Worm (Caenorhabditis elegans) whole organism, young adult: ENCODE results near the gene elf-1.
A peak's percentile ranks its signal among the peaks of the same experiment; 100 is the strongest.

Source experiments
- B0019.2 ChIP-seq: fragments of 200-800 bp; sonication (Bioruptor generic); conservative IDR thresholded peaks from 2 replicates; pipeline ENCODE4 v1.3.6; 2022; ENCODE audit warnings: missing genetic modification reagents, missing genetic modification characterization, missing compliant biosample characterization
- B0035.1 ChIP-seq: sonication (generic microtip); optimal IDR thresholded peaks from 2 replicates; lab custom pipeline; 2016; ENCODE audit warnings: missing genetic modification characterization, mild to moderate bottlenecking, missing compliant biosample characterization, missing genotype, missing genetic modification reagents
- B0336.3 ChIP-seq: fragments of 200-800 bp; sonication (Bioruptor generic); IDR thresholded peaks from 2 replicates; pipeline ENCODE4 v1.3.6; 2022; ENCODE audit warnings: missing genetic modification characterization, missing compliant biosample characterization
- C06A6.2 ChIP-seq: fragments of 200-800 bp; sonication (Bioruptor generic); conservative IDR thresholded peaks from 2 replicates; pipeline ENCODE4 v1.3.6; 2022; ENCODE audit warnings: missing genetic modification characterization, missing compliant biosample characterization
- C17E4.6 ChIP-seq: fragments of 200-800 bp; sonication (Bioruptor generic); IDR thresholded peaks from 2 replicates; pipeline ENCODE4 v1.3.6; 2022; ENCODE audit warnings: missing genetic modification reagents, missing genetic modification characterization, missing compliant biosample characterization
- F23B12.7 ChIP-seq: sonication (generic microtip); optimal IDR thresholded peaks from 2 replicates; lab custom pipeline; 2017; ENCODE audit warnings: missing genetic modification characterization, mild to moderate bottlenecking, missing compliant biosample characterization, antibody characterized with exemption, moderate library complexity; ENCODE audit not compliant: insufficient read depth
- K11D2.4 ChIP-seq: fragments of 200-800 bp; sonication (Bioruptor generic); IDR thresholded peaks from 2 replicates; pipeline ENCODE4 v1.3.6; 2022; ENCODE audit warnings: missing genetic modification reagents, missing genetic modification characterization, missing compliant biosample characterization
- T07F8.4 ChIP-seq: sonication (generic microtip); optimal IDR thresholded peaks from 2 replicates; lab custom pipeline; 2016; ENCODE audit warnings: mild to moderate bottlenecking, missing genetic modification characterization, moderate library complexity, missing compliant biosample characterization
- Y53F4B.3 ChIP-seq: fragments of 200-800 bp; sonication (Bioruptor generic); IDR thresholded peaks from 2 replicates; pipeline ENCODE4 v1.3.6; 2022; ENCODE audit warnings: missing genetic modification reagents, missing genetic modification characterization, missing compliant biosample characterization
- Y53G8AR.9 ChIP-seq: fragments of 200-800 bp; sonication (Bioruptor generic); conservative IDR thresholded peaks from 2 replicates; pipeline ENCODE4 v1.3.6; 2022; ENCODE audit warnings: missing genetic modification reagents, missing genetic modification characterization, missing compliant biosample characterization
- Y67H2A.10 ChIP-seq: fragments of 200-800 bp; sonication (Bioruptor generic); conservative IDR thresholded peaks from 2 replicates; pipeline ENCODE4 v1.3.6; 2022; ENCODE audit warnings: missing genetic modification reagents, missing genetic modification characterization, missing compliant biosample characterization
- aptf-3 ChIP-seq: fragments of 200-800 bp; sonication (Bioruptor generic); IDR thresholded peaks from 2 replicates; pipeline ENCODE4 v1.3.6; 2022; ENCODE audit warnings: missing genetic modification characterization, missing compliant biosample characterization
- attf-5 ChIP-seq: fragments of 200-800 bp; sonication (Bioruptor generic); optimal IDR thresholded peaks from 2 replicates; lab custom pipeline; 2018; ENCODE audit warnings: mild to moderate bottlenecking, missing genetic modification characterization, missing compliant biosample characterization
- ccch-3 ChIP-seq: fragments of 200-800 bp; sonication (Bioruptor generic); optimal IDR thresholded peaks from 2 replicates; lab custom pipeline; 2018; ENCODE audit warnings: mild to moderate bottlenecking, missing genetic modification characterization, missing compliant biosample characterization
- cebp-2 ChIP-seq: fragments of 200-800 bp; sonication (Bioruptor generic); IDR thresholded peaks from 2 replicates; pipeline ENCODE4 v1.3.6; 2022; ENCODE audit warnings: missing genetic modification characterization, missing compliant biosample characterization
- ceh-100 ChIP-seq: fragments of 200-800 bp; sonication (Bioruptor generic); IDR thresholded peaks from 2 replicates; pipeline ENCODE4 v1.3.6; 2022; ENCODE audit warnings: missing genetic modification reagents, missing genetic modification characterization, missing compliant biosample characterization
- chd-7 ChIP-seq: sonication (generic microtip); optimal IDR thresholded peaks from 2 replicates; lab custom pipeline; 2016; ENCODE audit warnings: mild to moderate bottlenecking, missing genetic modification characterization, moderate library complexity, missing compliant biosample characterization
- dpff-1 ChIP-seq: sonication (generic microtip); optimal IDR thresholded peaks from 2 replicates; lab custom pipeline; 2017; ENCODE audit warnings: mild to moderate bottlenecking, missing genetic modification characterization, missing compliant biosample characterization
- dpl-1 ChIP-seq: fragments of 150-350 bp; optimal IDR thresholded peaks from 2 replicates; lab custom pipeline; 2014; ENCODE audit warnings: missing biosample characterization, missing genetic modification reagents, missing genetic modification characterization
- ekl-4 ChIP-seq: fragments of 200-800 bp; sonication (Bioruptor generic); IDR thresholded peaks from 2 replicates; pipeline ENCODE4 v1.3.6; 2022; ENCODE audit warnings: missing genetic modification reagents, missing genetic modification characterization, missing compliant biosample characterization
- gei-17 ChIP-seq: fragments of 200-800 bp; sonication (Bioruptor generic); optimal IDR thresholded peaks from 2 replicates; lab custom pipeline; 2018; ENCODE audit warnings: mild to moderate bottlenecking, missing genetic modification characterization, missing compliant biosample characterization
- him-1 ChIP-seq: sonication (generic microtip); optimal IDR thresholded peaks from 2 replicates; lab custom pipeline; 2016; ENCODE audit warnings: missing genotype, missing genetic modification reagents, missing genetic modification characterization, missing compliant biosample characterization
- hlh-26 ChIP-seq: fragments of 200-800 bp; sonication (Bioruptor generic); conservative IDR thresholded peaks from 2 replicates; pipeline ENCODE4 v1.3.6; 2022; ENCODE audit warnings: missing genetic modification reagents, missing genetic modification characterization, missing compliant biosample characterization
- hmg-20 ChIP-seq: fragments of 200-800 bp; sonication (Bioruptor generic); IDR thresholded peaks from 2 replicates; pipeline ENCODE4 v1.3.6; 2022; ENCODE audit warnings: missing genetic modification reagents, missing genetic modification characterization, missing compliant biosample characterization
- hrde-1 ChIP-seq: sonication (generic microtip); optimal IDR thresholded peaks from 2 replicates; lab custom pipeline; 2016; ENCODE audit warnings: missing genetic modification characterization, mild to moderate bottlenecking, missing compliant biosample characterization, moderate library complexity, missing genotype, missing genetic modification reagents, borderline replicate concordance
- lin-35 ChIP-seq, 3 experiments: fragments of 150-350 bp in 2 of 3; sonication (generic microtip) in 1 of 3; optimal IDR thresholded peaks; 2 replicates each; lab custom pipeline; 2014 to 2018; ENCODE audit warnings: missing biosample characterization in 3 of 3, missing genetic modification characterization in 3 of 3, missing genetic modification reagents in 3 of 3
- lin-54 ChIP-seq: fragments of 200-800 bp; sonication (Bioruptor generic); optimal IDR thresholded peaks from 2 replicates; lab custom pipeline; 2018; ENCODE audit warnings: mild to moderate bottlenecking, missing genetic modification characterization, missing compliant biosample characterization
- lir-1 ChIP-seq: fragments of 200-800 bp; sonication (Bioruptor generic); conservative IDR thresholded peaks from 2 replicates; pipeline ENCODE4 v1.3.6; 2022; ENCODE audit warnings: missing genetic modification reagents, missing genetic modification characterization, missing compliant biosample characterization
- madf-10 ChIP-seq: sonication (generic microtip); optimal IDR thresholded peaks from 2 replicates; lab custom pipeline; 2016; ENCODE audit warnings: mild to moderate bottlenecking, missing genetic modification characterization, missing compliant biosample characterization
- madf-3 ChIP-seq: fragments of 200-800 bp; sonication (Bioruptor generic); IDR thresholded peaks from 2 replicates; pipeline ENCODE4 v1.3.6; 2022; ENCODE audit warnings: missing genetic modification reagents, missing genetic modification characterization, missing compliant biosample characterization
- nfya-1 ChIP-seq: sonication (generic microtip); optimal IDR thresholded peaks from 2 replicates; lab custom pipeline; 2017; ENCODE audit warnings: antibody characterized with exemption, missing compliant biosample characterization, missing genetic modification characterization, borderline replicate concordance; ENCODE audit not compliant: insufficient read depth
- nfyb-1 ChIP-seq: fragments of 200-800 bp; sonication (Bioruptor generic); IDR thresholded peaks from 2 replicates; pipeline ENCODE4 v1.3.6; 2022; ENCODE audit warnings: missing genetic modification reagents, missing genetic modification characterization, missing compliant biosample characterization
- nhr-80 ChIP-seq: sonication (generic microtip); optimal IDR thresholded peaks from 2 replicates; lab custom pipeline; 2016; ENCODE audit warnings: missing genetic modification characterization, missing compliant biosample characterization
- nhr-90 ChIP-seq: sonication (generic microtip); optimal IDR thresholded peaks from 2 replicates; lab custom pipeline; 2016; ENCODE audit warnings: missing genotype, mild to moderate bottlenecking, missing genetic modification characterization, missing compliant biosample characterization
- pbrm-1 ChIP-seq: fragments of 200-800 bp; sonication (Bioruptor generic); IDR thresholded peaks from 2 replicates; pipeline ENCODE4 v1.3.6; 2022; ENCODE audit warnings: missing genetic modification reagents, missing genetic modification characterization, missing compliant biosample characterization
- pha-4 ChIP-seq: fragments of 150-350 bp; sonication (generic microtip); optimal IDR thresholded peaks from 2 replicates; lab custom pipeline; 2014; ENCODE audit warnings: missing biosample characterization, missing genetic modification reagents, missing genetic modification characterization
- rec-8 ChIP-seq, 2 experiments: sonication (generic microtip); optimal IDR thresholded peaks; 2 replicates each; lab custom pipeline; 2016; ENCODE audit warnings: mild to moderate bottlenecking in 2 of 2, missing genetic modification characterization in 2 of 2, missing genetic modification reagents in 2 of 2, missing genotype in 2 of 2, missing biosample characterization in 1 of 2, missing compliant biosample characterization in 1 of 2, moderate library complexity in 1 of 2
- repo-1 ChIP-seq: sonication (generic microtip); optimal IDR thresholded peaks from 2 replicates; lab custom pipeline; 2017; ENCODE audit warnings: mild to moderate bottlenecking, missing genetic modification characterization, missing compliant biosample characterization
- rpc-1 ChIP-seq, 2 experiments: fragments of 150-350 bp in 1 of 2; sonication (generic microtip) in 1 of 2; optimal IDR thresholded peaks; 2 replicates each; lab custom pipeline; 2014 to 2018; ENCODE audit warnings: missing biosample characterization in 1 of 2, missing genetic modification characterization in 1 of 2, missing genetic modification reagents in 1 of 2, missing genotype in 1 of 2
- sdz-38 ChIP-seq: sonication (generic microtip); optimal IDR thresholded peaks from 2 replicates; lab custom pipeline; 2016; ENCODE audit warnings: missing genotype, missing genetic modification characterization, missing compliant biosample characterization
- sea-2 ChIP-seq: fragments of 200-800 bp; sonication (Bioruptor generic); IDR thresholded peaks from 2 replicates; pipeline ENCODE4 v1.3.6; 2022; ENCODE audit warnings: missing genetic modification characterization, missing compliant biosample characterization
- sptf-2 ChIP-seq: fragments of 200-800 bp; sonication (Bioruptor generic); optimal IDR thresholded peaks from 2 replicates; lab custom pipeline; 2018; ENCODE audit warnings: mild to moderate bottlenecking, missing genetic modification characterization, missing compliant biosample characterization
- xnd-1 ChIP-seq: sonication (generic microtip); optimal IDR thresholded peaks from 2 replicates; lab custom pipeline; 2016; ENCODE audit warnings: missing genotype, missing genetic modification reagents, missing genetic modification characterization, missing compliant biosample characterization
- zim-3 ChIP-seq: sonication (generic microtip); optimal IDR thresholded peaks from 2 replicates; lab custom pipeline; 2017; ENCODE audit warnings: mild to moderate bottlenecking, missing genetic modification characterization, moderate library complexity, missing compliant biosample characterization
- ztf-18 ChIP-seq: sonication (generic microtip); optimal IDR thresholded peaks from 2 replicates; lab custom pipeline; 2016; ENCODE audit warnings: missing genotype, mild to moderate bottlenecking, missing genetic modification characterization, missing compliant biosample characterization
- ztf-22 ChIP-seq: fragments of 200-800 bp; sonication (Bioruptor generic); optimal IDR thresholded peaks from 2 replicates; lab custom pipeline; 2018; ENCODE audit warnings: mild to moderate bottlenecking, missing genetic modification characterization, moderate library complexity, missing compliant biosample characterization
- ztf-26 ChIP-seq: sonication (generic microtip); optimal IDR thresholded peaks from 2 replicates; lab custom pipeline; 2017; ENCODE audit warnings: missing genetic modification characterization, missing compliant biosample characterization
- ztf-3 ChIP-seq: fragments of 200-800 bp; sonication (Bioruptor generic); optimal IDR thresholded peaks from 2 replicates; lab custom pipeline; 2018; ENCODE audit warnings: mild to moderate bottlenecking, missing genetic modification characterization, missing compliant biosample characterization

The elf-1 gene

ce11 chrIII:640198-640803 is 48.7 kb upstream of the elf-1 start, which contains the start of the genes tag-266 and tag-267 (continued):
- TF ChIP-seq gei-17 (GFP tag; lab: Kevin White, UChicago) (no peak), pha-4 (tag; lab: Kevin White, UChicago) (no peak), aptf-3 (GFP tag; lab: Robert Waterston, UW) (no peak), rec-8 (tag; optimal IDR thresholded peaks at IDR 0.05; lab: Kevin White, UChicago) (peak in 1 of 2 experiments; percentile 16), hrde-1 (tag; lab: Kevin White, UChicago) (no peak), lin-35 (GFP tag; optimal IDR thresholded peaks at IDR 0.05; lab: Kevin White, UChicago) (no peak), chd-7 (tag; lab: Kevin White, UChicago) (no peak), lir-1 (GFP tag; lab: Robert Waterston, UW) (no peak), C17E4.6 (GFP tag; lab: Robert Waterston, UW) (no peak), nfyb-1 (no peak), attf-5 (GFP tag; lab: Kevin White, UChicago) (peak; percentile 84), sdz-38 (tag; lab: Kevin White, UChicago) (no peak), xnd-1 (tag; lab: Kevin White, UChicago) (no peak), hlh-26 (GFP tag; lab: Robert Waterston, UW) (no peak), C06A6.2 (GFP tag; lab: Robert Waterston, UW) (no peak), lin-54 (GFP tag; lab: Kevin White, UChicago) (peak; percentile 8), T07F8.4 (tag; lab: Kevin White, UChicago) (no peak), B0336.3 (GFP tag; lab: Robert Waterston, UW) (no peak), ztf-26 (tag; lab: Kevin White, UChicago) (no peak), zim-3 (tag; lab: Kevin White, UChicago) (no peak), pbrm-1 (GFP tag; lab: Robert Waterston, UW) (no peak), ztf-22 (no peak), Y53G8AR.9 (GFP tag; lab: Robert Waterston, UW) (no peak), rpc-1 (optimal IDR thresholded peaks at IDR 0.05; lab: Kevin White, UChicago) (no peak), rpc-1 (tag; optimal IDR thresholded peaks at IDR 0.05; lab: Kevin White, UChicago) (no peak), dpff-1 (tag; lab: Kevin White, UChicago) (no peak), ztf-3 (no peak), cebp-2 (GFP tag; lab: Robert Waterston, UW) (no peak), dpl-1 (GFP tag; lab: Kevin White, UChicago) (no peak), ztf-18 (tag; lab: Kevin White, UChicago) (peak; percentile 76), hmg-20 (GFP tag; lab: Robert Waterston, UW) (no peak), Y53F4B.3 (GFP tag; lab: Robert Waterston, UW) (no peak), ccch-3 (GFP tag; lab: Kevin White, UChicago) (peak; percentile 51), B0035.1 (tag; lab: Kevin White, UChicago) (no peak), nhr-80 (tag; lab: Kevin White, UChicago) (peak; percentile 12), ekl-4 (no peak), sea-2 (GFP tag; lab: Robert Waterston, UW) (no peak), madf-3 (GFP tag; lab: Robert Waterston, UW) (no peak), repo-1 (tag; lab: Kevin White, UChicago) (no peak), nfya-1 (tag; lab: Kevin White, UChicago) (no peak), nhr-90 (tag; lab: Kevin White, UChicago) (no peak), Y67H2A.10 (no peak), B0019.2 (GFP tag; lab: Robert Waterston, UW) (0 out of 2 replicates have a peak, but pooled peaks have one; percentile 31), K11D2.4 (GFP tag; lab: Robert Waterston, UW) (no peak), madf-10 (tag; lab: Kevin White, UChicago) (peak; percentile 71), sptf-2 (GFP tag; lab: Kevin White, UChicago) (no peak), F23B12.7 (tag; lab: Kevin White, UChicago) (no peak), ceh-100 (GFP tag; lab: Robert Waterston, UW) (peak; percentile 97), him-1 (tag; lab: Kevin White, UChicago) (no peak)
